Worm (Caenorhabditis elegans): ENCODE results near the gene emb-5.
"Not testable (repeated sequence)": the region's sequence is repeated elsewhere in the genome, so short reads cannot be mapped to it uniquely, and the experiment has no call there.

Gene emb-5

ce11 chrIII:4752569-4752968, 32.1 kb upstream of the emb-5 start:
- TF ChIP-seq snpc-1.2 (GFP tag; IDR thresholded peaks at IDR 0.05) = 0 out of 2 replicates have a peak, but pooled peaks have one; percentile 39
- 0 out of 2 replicates have a peak, but pooled peaks have one; percentile 8 for TF ChIP-seq mdt-29 (GFP tag; IDR thresholded peaks at IDR 0.05)
- peak; percentile 82 for TF ChIP-seq lin-29 (GFP tag; IDR thresholded peaks at IDR 0.05)
- 0 out of 2 replicates have a peak, but pooled peaks have one; percentile 19 for TF ChIP-seq nhr-42 (GFP tag; IDR thresholded peaks at IDR 0.05)
- TF ChIP-seq zfp-3 (GFP tag; conservative IDR thresholded peaks at IDR 0.05) = 0 out of 2 replicates have a peak, but pooled peaks have one; percentile 60
- peak in 1 of 2 experiments; percentile 38 for TF ChIP-seq lsy-2 (tag; optimal IDR thresholded peaks at IDR 0.05)
- TF ChIP-seq ceh-20 (GFP tag; IDR thresholded peaks at IDR 0.05) = peak; percentile 82
- peak; percentile 65 for TF ChIP-seq arid-1 (GFP tag; conservative IDR thresholded peaks at IDR 0.05)
- TF ChIP-seq lin-38 (GFP tag; IDR thresholded peaks at IDR 0.05) = peak; percentile 84
- peak; percentile 77 for TF ChIP-seq T26A8.4 (GFP tag; IDR thresholded peaks at IDR 0.05)
- peak; percentile 35 for TF ChIP-seq dmd-6 (GFP tag; IDR thresholded peaks at IDR 0.05)
- TF ChIP-seq ctbp-1 (GFP tag; IDR thresholded peaks at IDR 0.05) = peak; percentile 67
- 0 out of 2 replicates have a peak, but pooled peaks have one; percentile 32 for TF ChIP-seq Y48G9A.11 (GFP tag; IDR thresholded peaks at IDR 0.05)
- peak; percentile 75 for TF ChIP-seq hmg-1.1 (GFP tag; IDR thresholded peaks at IDR 0.05)

ce11 chrIII:4748666-4749065, 28.2 kb upstream of the emb-5 start:
- TF ChIP-seq unc-62 (GFP tag; optimal IDR thresholded peaks at IDR 0.05 in 1 of 2) (peak in 1 of 2 experiments; percentile 73), unc-62 (tag; optimal IDR thresholded peaks at IDR 0.05) (no peak), daf-19 (GFP tag; conservative IDR thresholded peaks at IDR 0.05) (no peak), set-16 (GFP tag; IDR thresholded peaks at IDR 0.05) (peak; percentile 96)

ce11 chrIII:4748109-4748508, 27.6 kb upstream of the emb-5 start, which contains the start of gene col-89:
TSS of gene col-89 (plus strand) at chrIII:4748127.
- TF ChIP-seq unc-62 (GFP tag; optimal IDR thresholded peaks at IDR 0.05 in 1 of 2) (peak in 1 of 2 experiments; percentile 94), unc-62 (tag; optimal IDR thresholded peaks at IDR 0.05) (no peak), lir-3 (tag; optimal IDR thresholded peaks at IDR 0.05) (no peak), ama-1 (optimal IDR thresholded peaks at IDR 0.05) (no peak), lin-38 (GFP tag; IDR thresholded peaks at IDR 0.05) (no peak), hlh-30 (tag; optimal IDR thresholded peaks at IDR 0.05; ENCODE audit: insufficient read depth) (no peak)

- TF ChIP-seq nhr-237 (tag; optimal IDR thresholded peaks at IDR 0.05) (no peak), nhr-11 (tag; optimal IDR thresholded peaks at IDR 0.05) (no peak), unc-130 (GFP tag; optimal IDR thresholded peaks at IDR 0.05) (no peak), F26F4.8 (GFP tag; conservative IDR thresholded peaks at IDR 0.05) (no peak), F37D6.2 (tag; optimal IDR thresholded peaks at IDR 0.05) (no peak), nhr-41 (GFP tag; IDR thresholded peaks at IDR 0.05) (no peak), ceh-44 (GFP tag; IDR thresholded peaks at IDR 0.05) (no peak), lin-15B (tag; optimal IDR thresholded peaks at IDR 0.05) (no peak)
Observed at ce11 chrIII:4745934-4746333, 25.5 kb upstream of the emb-5 start, which contains the start of gene F17C8.6. TSS of gene F17C8.6 (minus strand) at chrIII:4746034.

- TF ChIP-seq nhr-76 (tag; optimal IDR thresholded peaks at IDR 0.05); unc-39 (tag; optimal IDR thresholded peaks at IDR 0.05); hmg-1.1 (GFP tag; IDR thresholded peaks at IDR 0.05): not testable (repeated sequence)
Observed at ce11 chrIII:4742620-4743019, 22.1 kb upstream of the emb-5 start, which contains the start of gene twk-6. TSS of gene twk-6 (plus strand) at chrIII:4742920.

- no peak for TF ChIP-seq ceh-32 (tag; optimal IDR thresholded peaks at IDR 0.05; ENCODE audit: poor library complexity)
- no peak for TF ChIP-seq T20F7.1 (GFP tag; optimal IDR thresholded peaks at IDR 0.05)
- no peak for TF ChIP-seq F10B5.3 (tag; optimal IDR thresholded peaks at IDR 0.05)
- TF ChIP-seq nhr-77 (tag; optimal IDR thresholded peaks at IDR 0.05) = no peak
- no peak for TF ChIP-seq Y5F2A.4 (GFP tag; optimal IDR thresholded peaks at IDR 0.05)
- TF ChIP-seq T26A8.4 (GFP tag; IDR thresholded peaks at IDR 0.05) = no peak
- no peak for TF ChIP-seq fos-1 (tag; optimal IDR thresholded peaks at IDR 0.05)
- peak; percentile 33 for TF ChIP-seq nhr-28 (tag; optimal IDR thresholded peaks at IDR 0.05)
- no peak for TF ChIP-seq madf-9 (GFP tag; conservative IDR thresholded peaks at IDR 0.05)
- no peak for TF ChIP-seq tra-1 (GFP tag; IDR thresholded peaks at IDR 0.05)
- peak; percentile 26 for TF ChIP-seq mxl-3 (GFP tag; optimal IDR thresholded peaks at IDR 0.05)
- TF ChIP-seq mxl-2 (GFP tag; conservative IDR thresholded peaks at IDR 0.05) = no peak
- TF ChIP-seq ceh-62 (tag; optimal IDR thresholded peaks at IDR 0.05) = no peak
- no peak for TF ChIP-seq F26F4.8 (GFP tag; conservative IDR thresholded peaks at IDR 0.05)
Observed at ce11 chrIII:4740820-4741219, 20.4 kb upstream of the emb-5 start.

All from whole organism, L4 larva.